Fruit fly (Drosophila melanogaster) whole organism, embryonic: ENCODE data around the gene dsx-c73A.

Experiments
- CG12236 ChIP-seq: fragments of 200-800 bp; sonication (Bioruptor generic); optimal IDR thresholded peaks from 2 replicates; lab custom pipeline; 2016; ENCODE audit warnings: missing biosample characterization, missing genetic modification characterization
- CG31441 ChIP-seq: fragments of 200-800 bp; sonication (Bioruptor generic); IDR thresholded peaks from 2 replicates; pipeline ENCODE4 v1.3.6; 2022; ENCODE audit warnings: missing biosample characterization, missing genetic modification characterization
- CG4617 ChIP-seq: fragments of 200-800 bp; sonication (Bioruptor generic); optimal IDR thresholded peaks from 3 replicates; lab custom pipeline; 2016; ENCODE audit warnings: missing biosample characterization, missing genetic modification characterization, borderline replicate concordance
- CG4820 ChIP-seq: fragments of 200-800 bp; sonication (Bioruptor generic); optimal IDR thresholded peaks from 3 replicates; lab custom pipeline; 2016; ENCODE audit warnings: missing biosample characterization, missing genetic modification characterization
- CG9797 ChIP-seq: fragments of 200-800 bp; sonication (Bioruptor generic); optimal IDR thresholded peaks from 3 replicates; lab custom pipeline; 2018; ENCODE audit warnings: missing biosample characterization, mild to moderate bottlenecking, missing genetic modification characterization
- Doc2 ChIP-seq: fragments of 200-800 bp; sonication (Bioruptor generic); IDR thresholded peaks from 2 replicates; pipeline ENCODE4 v1.3.6; 2022; ENCODE audit warnings: missing biosample characterization, missing genetic modification characterization
- Hsf ChIP-seq: fragments of 200-800 bp; sonication (Bioruptor generic); optimal IDR thresholded peaks from 3 replicates; lab custom pipeline; 2016; ENCODE audit warnings: missing biosample characterization, missing genetic modification characterization
- MTF-1 ChIP-seq: fragments of 200-800 bp; sonication (Bioruptor generic); optimal IDR thresholded peaks from 2 replicates; lab custom pipeline; 2018; ENCODE audit warnings: missing biosample characterization, mild to moderate bottlenecking, missing genetic modification characterization, borderline replicate concordance
- Poxn ChIP-seq: fragments of 200-800 bp; sonication (Bioruptor generic); IDR thresholded peaks from 2 replicates; pipeline ENCODE4 v1.3.6; 2022; ENCODE audit warnings: missing biosample characterization, missing genetic modification characterization
- bigmax ChIP-seq: fragments of 200-800 bp; sonication (Bioruptor generic); optimal IDR thresholded peaks from 2 replicates; lab custom pipeline; 2018; ENCODE audit warnings: missing biosample characterization, mild to moderate bottlenecking, missing genetic modification characterization
- cato ChIP-seq: fragments of 200-800 bp; sonication (Bioruptor generic); optimal IDR thresholded peaks from 2 replicates; lab custom pipeline; 2016; ENCODE audit warnings: missing biosample characterization, missing genetic modification characterization, borderline replicate concordance
- exex ChIP-seq: fragments of 200-800 bp; sonication (Bioruptor generic); optimal IDR thresholded peaks from 4 replicates; lab custom pipeline; 2018; ENCODE audit warnings: missing biosample characterization, mild to moderate bottlenecking, missing genetic modification characterization, moderate library complexity
- gsb-n ChIP-seq: fragments of 200-800 bp; sonication (Bioruptor generic); optimal IDR thresholded peaks from 3 replicates; lab custom pipeline; 2018; ENCODE audit warnings: missing biosample characterization, mild to moderate bottlenecking, missing genetic modification characterization
- h ChIP-seq: fragments of >200 bp; optimal IDR thresholded peaks from 2 replicates; lab custom pipeline; 2017

DNA sequence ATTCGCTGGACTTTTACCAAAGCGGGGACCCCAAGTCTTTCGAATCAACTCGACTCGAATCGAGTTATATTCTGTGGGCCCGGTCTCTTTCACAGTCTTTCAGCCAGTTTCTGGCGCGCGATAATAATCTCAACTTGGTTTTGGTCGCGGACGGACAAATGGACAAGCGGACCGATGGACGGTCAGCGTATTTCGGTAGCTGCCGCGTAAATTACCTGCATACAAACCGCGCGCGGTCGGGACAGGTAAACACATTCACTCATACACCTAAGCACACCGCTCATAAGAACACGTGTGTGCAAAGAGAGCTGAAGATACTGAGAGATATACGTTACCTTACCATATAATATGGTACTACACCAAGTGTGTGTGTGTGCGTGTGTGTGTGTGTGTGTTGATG lies 37.5 kb upstream of the dsx-c73A start:
- no peak for TF ChIP-seq exex (tag; lab: Kevin White, UChicago)
- no peak for TF ChIP-seq CG4617 (GFP tag; lab: Kevin White, UChicago)
- TF ChIP-seq bigmax (GFP tag; lab: Kevin White, UChicago): no peak
- TF ChIP-seq CG9797 (GFP tag; lab: Kevin White, UChicago): no peak
- TF ChIP-seq Doc2: no peak
- TF ChIP-seq Poxn (GFP tag; lab: Robert Waterston, UW): no peak
- no peak for TF ChIP-seq cato (GFP tag; lab: Kevin White, UChicago)
- TF ChIP-seq CG4820 (GFP tag; lab: Kevin White, UChicago): no peak
- no peak for TF ChIP-seq h (lab: Kevin White, UChicago)
- TF ChIP-seq MTF-1 (GFP tag; lab: Kevin White, UChicago): no peak
- TF ChIP-seq CG31441 (GFP tag; lab: Robert Waterston, UW): no peak
- no peak for TF ChIP-seq CG12236 (GFP tag; lab: Kevin White, UChicago)
- no peak for TF ChIP-seq Hsf (GFP tag; lab: Kevin White, UChicago)
- no peak for TF ChIP-seq gsb-n (tag; lab: Kevin White, UChicago)
